Fruit fly (Drosophila melanogaster): Measurements from ENCODE around the gene Tsp66A.
"Not testable (repeated sequence)": the region's sequence is repeated elsewhere in the genome, so short reads cannot be mapped to it uniquely, and the experiment has no call there.

The Tsp66A gene

DNA sequence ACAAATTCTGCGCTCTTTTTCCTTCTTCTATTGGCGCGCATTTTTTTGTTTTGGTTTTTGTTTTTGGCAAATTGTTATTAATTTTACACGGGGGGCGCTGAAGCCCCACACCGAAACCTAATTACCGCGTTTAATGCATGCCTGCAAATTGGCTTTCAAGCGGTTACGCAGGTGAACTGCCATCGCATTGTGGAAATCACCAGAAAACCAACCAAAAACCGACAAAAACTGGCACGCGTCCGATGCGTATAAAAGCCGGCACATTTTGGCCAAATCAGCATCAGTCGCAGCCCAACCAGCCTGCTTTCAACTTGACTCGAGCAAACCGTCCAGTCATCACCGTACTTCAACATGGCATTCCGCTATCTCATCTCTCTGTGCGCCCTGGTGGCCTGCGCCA, 6.0 kb downstream of the Tsp66A start, which contains the start of gene CG8541:
TSS of gene CG8541 (plus strand) at position 301 of the 400 bp plus-strand sequence.
- TF ChIP-seq CG8478 (optimal IDR thresholded peaks at IDR 0.05) (no peak), CTCF (optimal IDR thresholded peaks at IDR 0.05) (no peak)

- no peak for TF ChIP-seq CG8478 (optimal IDR thresholded peaks at IDR 0.05)
- no peak for TF ChIP-seq CTCF (optimal IDR thresholded peaks at IDR 0.05)
These were observed 10.0 kb downstream of the Tsp66A start, which contains the start of gene CG43292 for dm6 chr3L:7475270-7475669. Gene CG43292, plus strand, starts transcription at chr3L:7475570.

dm6 chr3L:7485667-7486066, 20.4 kb downstream of the Tsp66A start, which contains the start of gene mthl6:
Gene mthl6, plus strand, starts transcription at chr3L:7485967.
- TF ChIP-seq CTCF (optimal IDR thresholded peaks at IDR 0.05) (no peak), CG8478 (optimal IDR thresholded peaks at IDR 0.05) (no peak)

dm6 chr3L:7491564-7491963, 26.3 kb downstream of the Tsp66A start, which contains the start of gene Cyp316a1:
Gene Cyp316a1, plus strand, starts transcription at chr3L:7491864.
- no peak for TF ChIP-seq CG8478 (optimal IDR thresholded peaks at IDR 0.05)
- no peak for TF ChIP-seq CTCF (optimal IDR thresholded peaks at IDR 0.05)

- TF ChIP-seq CG8478 (optimal IDR thresholded peaks at IDR 0.05) (no peak), CTCF (optimal IDR thresholded peaks at IDR 0.05) (no peak)
These were observed 30.8 kb downstream of the Tsp66A start, which contains the start of gene Cyp4d8 for dm6 chr3L:7496097-7496496. Gene Cyp4d8, minus strand, starts transcription at chr3L:7496197.

DNA sequence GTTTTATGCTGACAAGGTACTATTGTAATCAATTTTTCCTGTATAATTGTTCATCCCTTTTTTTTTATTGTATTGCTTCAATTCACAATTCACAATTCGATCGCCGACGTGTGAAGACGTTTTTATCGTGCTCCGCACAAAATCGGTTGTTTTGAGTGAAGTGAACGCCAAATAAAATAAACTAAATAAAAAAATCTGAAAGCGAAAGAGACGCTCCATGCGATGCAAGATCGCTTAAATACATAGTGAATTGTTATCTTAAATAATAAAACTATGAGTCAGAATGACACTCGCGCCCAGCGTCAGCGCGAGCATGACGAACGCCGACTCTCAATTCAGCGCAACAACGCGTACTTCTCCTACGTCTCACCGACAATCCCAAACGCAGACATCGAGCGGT, 33.4 kb downstream of the Tsp66A start, which contains the start of gene CG8539:
TSS of gene CG8539 (minus strand) at position 101 of the 400 bp plus-strand sequence.
- not testable (repeated sequence) for TF ChIP-seq CTCF, CG8478 (optimal IDR thresholded peaks at IDR 0.05)

DNA sequence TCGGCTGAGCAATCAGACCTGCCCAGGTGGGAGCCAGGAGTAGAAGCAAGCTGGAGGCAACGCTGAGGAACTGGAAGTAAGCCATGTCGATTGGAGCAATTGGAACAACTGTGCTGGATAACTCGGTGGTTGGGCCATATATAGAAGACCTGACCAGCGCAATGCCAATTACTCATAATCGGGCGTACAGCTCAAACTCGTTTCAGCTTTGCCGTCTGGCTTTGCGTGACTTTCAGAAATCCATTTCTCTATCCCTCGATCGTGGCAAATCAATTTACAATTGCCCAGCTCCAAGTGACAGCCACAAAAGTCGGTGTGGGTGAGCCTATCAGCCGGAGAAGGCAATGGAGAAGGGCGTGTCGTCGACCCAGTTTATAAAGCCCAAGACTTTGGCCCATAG, 40.8 kb downstream of the Tsp66A start, which contains the start of gene CG7548:
TSS of gene CG7548 (minus strand) at position 101 of the 400 bp plus-strand sequence.
- TF ChIP-seq CG8478 (optimal IDR thresholded peaks at IDR 0.05): no peak
- TF ChIP-seq CTCF (optimal IDR thresholded peaks at IDR 0.05): no peak

DNA sequence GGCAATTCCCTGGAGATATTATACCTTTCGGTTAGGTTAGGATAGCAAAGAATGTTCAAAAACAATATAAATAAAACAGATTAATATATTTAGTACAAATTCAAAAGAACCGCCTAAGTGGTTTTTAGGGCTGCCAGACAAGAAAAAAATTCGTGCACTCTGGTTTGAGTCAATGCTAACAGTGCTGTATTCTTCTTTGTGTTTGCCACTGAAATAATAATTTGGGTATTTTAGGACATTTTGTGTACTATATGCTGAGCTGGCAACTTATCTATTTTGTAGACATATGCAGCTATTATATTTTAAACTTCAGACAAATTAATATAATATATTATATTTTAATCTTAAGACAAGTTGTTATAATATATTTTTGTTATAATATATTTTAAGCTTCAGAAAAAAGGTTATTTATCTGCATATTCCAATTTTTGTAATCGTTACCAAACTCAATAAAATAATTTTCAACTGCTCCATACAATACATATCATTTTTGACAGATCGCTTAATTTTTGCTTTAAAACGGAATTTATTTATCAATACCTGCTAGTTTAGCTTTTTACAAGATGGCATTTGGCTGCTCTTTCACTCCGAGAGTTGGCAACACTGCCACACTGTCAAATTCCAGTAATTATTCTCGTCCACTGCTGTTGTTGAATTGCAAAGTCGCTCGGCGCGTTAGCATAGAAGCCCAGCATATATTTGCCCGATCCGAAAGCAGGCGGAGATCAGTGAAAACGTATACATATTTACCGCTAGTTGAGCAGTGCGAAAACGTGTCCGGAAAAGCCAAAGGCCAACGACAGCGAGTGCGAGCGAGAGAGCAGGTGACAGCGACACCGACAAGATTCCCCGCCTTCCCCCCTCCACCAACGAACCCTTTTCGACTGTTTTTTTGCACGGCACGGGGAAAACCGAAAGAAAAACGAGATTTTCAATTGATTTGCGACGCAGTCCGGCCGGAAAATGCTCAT, 45.4 kb downstream of the Tsp66A start, which contains the start of gene CG7546:
TSS of gene CG7546 (plus strand) at position 573 of the 971 bp plus-strand sequence.
- no peak for TF ChIP-seq CG8478 (optimal IDR thresholded peaks at IDR 0.05)
- TF ChIP-seq CTCF (optimal IDR thresholded peaks at IDR 0.05): peak in 1 of 2 experiments; percentile 49
